Fruit fly (Drosophila melanogaster) whole organism, embryonic: Measurements from ENCODE around the gene CG43731.

ENCODE experiments used
- Atf6 ChIP-seq: fragments of 200-800 bp; sonication (Bioruptor generic); IDR thresholded peaks from 2 replicates; pipeline ENCODE4 v1.3.6; 2022; ENCODE audit warnings: missing biosample characterization, missing genetic modification characterization
- Awh ChIP-seq: fragments of 200-800 bp; sonication (Bioruptor generic); IDR thresholded peaks from 2 replicates; pipeline ENCODE4, ENCODE4 v1.3.6; 2022; ENCODE audit warnings: missing biosample characterization, missing genetic modification characterization
- Bgb ChIP-seq: fragments of 200-800 bp; sonication (Bioruptor generic); IDR thresholded peaks from 2 replicates; pipeline ENCODE4 v1.3.6; 2022; ENCODE audit warnings: missing biosample characterization, missing genetic modification characterization; ENCODE audit not compliant: partially characterized antibody
- CG10267 ChIP-seq: fragments of 200-800 bp; sonication (Bioruptor generic); optimal IDR thresholded peaks from 2 replicates; lab custom pipeline; 2018; ENCODE audit warnings: missing biosample characterization, mild to moderate bottlenecking, missing genetic modification characterization, moderate library complexity
- CG10979 ChIP-seq: fragments of 200-800 bp; sonication (Bioruptor generic); optimal IDR thresholded peaks from 2 replicates; lab custom pipeline; 2018; ENCODE audit warnings: missing biosample characterization, mild to moderate bottlenecking, missing genetic modification characterization, moderate library complexity
- CG13775 ChIP-seq: fragments of 200-800 bp; sonication (Bioruptor generic); optimal IDR thresholded peaks from 3 replicates; lab custom pipeline; 2017; ENCODE audit warnings: missing biosample characterization, mild to moderate bottlenecking, missing genetic modification characterization
- CG14965 ChIP-seq: fragments of 200-800 bp; sonication (Bioruptor generic); optimal IDR thresholded peaks from 2 replicates; lab custom pipeline; 2016; ENCODE audit warnings: missing biosample characterization, missing genetic modification characterization, borderline replicate concordance
- CG15601 ChIP-seq: fragments of 200-800 bp; sonication (Bioruptor generic); optimal IDR thresholded peaks from 3 replicates; lab custom pipeline; 2019; ENCODE audit warnings: missing biosample characterization, mild to moderate bottlenecking, missing genetic modification characterization, moderate library complexity
- CG15696 ChIP-seq: fragments of 200-800 bp; sonication (Bioruptor generic); optimal IDR thresholded peaks from 2 replicates; lab custom pipeline; 2019; ENCODE audit warnings: missing biosample characterization, mild to moderate bottlenecking, missing genetic modification characterization, moderate library complexity
- CG16779 ChIP-seq: fragments of 200-800 bp; sonication (Bioruptor generic); IDR thresholded peaks from 2 replicates; pipeline ENCODE4 v1.3.6; 2022; ENCODE audit warnings: missing biosample characterization, missing genetic modification characterization
- CG17568 ChIP-seq: fragments of 200-800 bp; sonication (Bioruptor generic); optimal IDR thresholded peaks from 2 replicates; lab custom pipeline; 2018; ENCODE audit warnings: missing biosample characterization, mild to moderate bottlenecking, missing genetic modification characterization, moderate library complexity
- CG17829 ChIP-seq: fragments of 200-800 bp; optimal IDR thresholded peaks from 2 replicates; lab custom pipeline; 2019; ENCODE audit warnings: missing biosample characterization, mild to moderate bottlenecking, missing genetic modification characterization, moderate library complexity
- CG18011 ChIP-seq: fragments of 200-800 bp; sonication (Bioruptor generic); optimal IDR thresholded peaks from 2 replicates; lab custom pipeline; 2017; ENCODE audit warnings: missing biosample characterization, missing genetic modification characterization, mild to moderate bottlenecking, moderate library complexity, missing genotype
- CG2199 ChIP-seq: fragments of 200-800 bp; sonication (Bioruptor generic); IDR thresholded peaks from 3 replicates; pipeline ENCODE4 v1.3.6; 2022; ENCODE audit warnings: missing biosample characterization, missing genetic modification characterization
- CG2712 ChIP-seq: fragments of 200-800 bp; optimal IDR thresholded peaks from 3 replicates; lab custom pipeline; 2019; ENCODE audit warnings: missing biosample characterization, mild to moderate bottlenecking, missing genetic modification characterization, moderate library complexity
- CG3838 ChIP-seq: fragments of 200-800 bp; sonication (Bioruptor generic); optimal IDR thresholded peaks from 3 replicates; lab custom pipeline; 2016; ENCODE audit warnings: missing biosample characterization, missing genetic modification characterization
- CG4404 ChIP-seq: fragments of 200-800 bp; sonication (Bioruptor generic); IDR thresholded peaks from 2 replicates; pipeline ENCODE4 v1.3.6; 2022; ENCODE audit warnings: missing biosample characterization, missing genetic modification characterization
- CG6791 ChIP-seq: fragments of 200-800 bp; sonication (Bioruptor generic); IDR thresholded peaks from 3 replicates; pipeline ENCODE4 v1.3.6; 2022; ENCODE audit warnings: missing biosample characterization, missing genetic modification characterization; ENCODE audit not compliant: partially characterized antibody
- CG7786 ChIP-seq: fragments of 200-800 bp; sonication (Bioruptor generic); optimal IDR thresholded peaks from 2 replicates; lab custom pipeline; 2016; ENCODE audit warnings: missing biosample characterization, missing genetic modification characterization
- CG8089 ChIP-seq: fragments of 200-800 bp; sonication (Bioruptor generic); optimal IDR thresholded peaks from 3 replicates; lab custom pipeline; 2016; ENCODE audit warnings: missing biosample characterization, missing genetic modification characterization
- Chrac-16 ChIP-seq: fragments of 200-800 bp; sonication (Bioruptor generic); optimal IDR thresholded peaks from 3 replicates; lab custom pipeline; 2016; ENCODE audit warnings: missing biosample characterization, missing genetic modification characterization
- CoRest ChIP-seq: fragments of 200-800 bp; sonication (Bioruptor generic); optimal IDR thresholded peaks from 3 replicates; lab custom pipeline; 2018; ENCODE audit warnings: missing biosample characterization, mild to moderate bottlenecking, missing genetic modification characterization, moderate library complexity
- Dbx ChIP-seq: fragments of 200-800 bp; sonication (Bioruptor generic); IDR thresholded peaks from 3 replicates; pipeline ENCODE4 v1.3.6; 2022; ENCODE audit warnings: missing biosample characterization, missing genetic modification characterization
- Drgx ChIP-seq: fragments of 200-800 bp; sonication (Bioruptor generic); IDR thresholded peaks from 2 replicates; pipeline ENCODE4 v1.3.6; 2022; ENCODE audit warnings: missing biosample characterization, missing genetic modification characterization
- Fer1 ChIP-seq: fragments of 200-800 bp; sonication (Bioruptor generic); optimal IDR thresholded peaks from 2 replicates; lab custom pipeline; 2017; ENCODE audit warnings: missing biosample characterization, mild to moderate bottlenecking, missing genetic modification characterization
- NFAT ChIP-seq: fragments of 200-800 bp; sonication (Bioruptor generic); IDR thresholded peaks from 2 replicates; pipeline ENCODE4 v1.3.6; 2022; ENCODE audit warnings: missing biosample characterization, missing genetic modification characterization
- Ptx1 ChIP-seq: fragments of 200-800 bp; sonication (Bioruptor generic); IDR thresholded peaks from 2 replicates; pipeline ENCODE4 v1.3.6; 2022; ENCODE audit warnings: missing biosample characterization, missing genetic modification characterization
- Stat92E ChIP-seq, 3 experiments: fragments of >200 bp in 2 of 3; fragments of 200-800 bp in 1 of 3; sonication (Bioruptor generic) in 1 of 3; optimal IDR thresholded peaks; 2 replicates each; lab custom pipeline; 2017 to 2019; ENCODE audit warnings: missing biosample characterization in 3 of 3, missing genetic modification characterization in 3 of 3, mild to moderate bottlenecking in 1 of 3, moderate library complexity in 1 of 3
- Xrp1 ChIP-seq: fragments of 200-800 bp; sonication (Bioruptor generic); IDR thresholded peaks from 2 replicates; pipeline ENCODE4 v1.3.6; 2022; ENCODE audit warnings: missing biosample characterization, missing genetic modification characterization
- caup ChIP-seq: fragments of 200-800 bp; sonication (Bioruptor generic); optimal IDR thresholded peaks from 3 replicates; lab custom pipeline; 2017; ENCODE audit warnings: missing biosample characterization, mild to moderate bottlenecking, missing genetic modification characterization, moderate library complexity; ENCODE audit not compliant: severe bottlenecking
- chinmo ChIP-seq: fragments of 200-800 bp; sonication (Bioruptor generic); IDR thresholded peaks from 4 replicates; pipeline ENCODE4 v1.3.6; 2022; ENCODE audit warnings: missing biosample characterization, missing genetic modification characterization; ENCODE audit not compliant: partially characterized antibody
- chm ChIP-seq: fragments of 200-800 bp; sonication (Bioruptor generic); IDR thresholded peaks from 2 replicates; pipeline ENCODE4 v1.3.6; 2022; ENCODE audit warnings: missing biosample characterization, missing genetic modification characterization
- croc ChIP-seq: fragments of 200-800 bp; sonication (Bioruptor generic); conservative IDR thresholded peaks from 3 replicates; pipeline ENCODE4 v1.3.6; 2022; ENCODE audit warnings: missing biosample characterization, missing genetic modification characterization
- dimm ChIP-seq: fragments of 200-800 bp; sonication (Bioruptor generic); IDR thresholded peaks from 2 replicates; pipeline ENCODE4 v1.3.6; 2022; ENCODE audit warnings: missing biosample characterization, missing genetic modification characterization
- dmrt99B ChIP-seq: fragments of 200-800 bp; sonication (Bioruptor generic); optimal IDR thresholded peaks from 2 replicates; lab custom pipeline; 2018; ENCODE audit warnings: missing biosample characterization, mild to moderate bottlenecking, missing genetic modification characterization, moderate library complexity
- eyg ChIP-seq: fragments of 200-800 bp; sonication (Bioruptor generic); optimal IDR thresholded peaks from 3 replicates; lab custom pipeline; 2016; ENCODE audit warnings: missing biosample characterization, missing genetic modification characterization
- grau ChIP-seq: fragments of 200-800 bp; optimal IDR thresholded peaks from 3 replicates; lab custom pipeline; 2019; ENCODE audit warnings: missing biosample characterization, mild to moderate bottlenecking, missing genetic modification characterization, moderate library complexity
- gsb-n ChIP-seq: fragments of 200-800 bp; sonication (Bioruptor generic); optimal IDR thresholded peaks from 3 replicates; lab custom pipeline; 2018; ENCODE audit warnings: missing biosample characterization, mild to moderate bottlenecking, missing genetic modification characterization
- inv ChIP-seq: fragments of 200-800 bp; sonication (Bioruptor generic); IDR thresholded peaks from 2 replicates; pipeline ENCODE4 v1.3.6; 2022; ENCODE audit warnings: missing biosample characterization, missing genetic modification characterization; ENCODE audit not compliant: partially characterized antibody
- lbe ChIP-seq: fragments of 200-800 bp; sonication (Bioruptor generic); optimal IDR thresholded peaks from 2 replicates; lab custom pipeline; 2016; ENCODE audit warnings: missing biosample characterization, mild to moderate bottlenecking, missing genetic modification characterization
- lilli ChIP-seq: fragments of 200-800 bp; sonication (Bioruptor generic); optimal IDR thresholded peaks from 3 replicates; lab custom pipeline; 2016; ENCODE audit warnings: missing biosample characterization, missing genetic modification characterization
- lola ChIP-seq, 3 experiments: fragments of >200 bp in 2 of 3; fragments of 200-800 bp in 1 of 3; sonication (Bioruptor generic) in 1 of 3; optimal IDR thresholded peaks; 2 replicates each; lab custom pipeline; 2017 to 2019; ENCODE audit warnings: missing biosample characterization in 3 of 3, missing genetic modification characterization in 3 of 3, mild to moderate bottlenecking in 1 of 3, moderate library complexity in 1 of 3
- prd ChIP-seq, 3 experiments: fragments of >200 bp in 2 of 3; fragments of 200-800 bp in 1 of 3; sonication (Bioruptor generic) in 1 of 3; optimal IDR thresholded peaks in 2 of 3; IDR thresholded peaks in 1 of 3; 2 replicates in 2 of 3; 3 replicates in 1 of 3; pipeline versions ENCODE4 v1.3.6 to Lab custom; 2017 to 2022; ENCODE audit warnings: missing biosample characterization in 1 of 3, missing genetic modification characterization in 1 of 3
- repo ChIP-seq: fragments of 200-800 bp; sonication (Bioruptor generic); optimal IDR thresholded peaks from 2 replicates; lab custom pipeline; 2016; ENCODE audit warnings: missing biosample characterization, missing genetic modification characterization
- tll ChIP-seq, 2 experiments: fragments of 200-800 bp in 1 of 2; fragments of >200 bp in 1 of 2; sonication (Bioruptor generic) in 1 of 2; optimal IDR thresholded peaks; 2 replicates each; lab custom pipeline; 2017 to 2019; ENCODE audit warnings: missing biosample characterization in 2 of 2, missing genetic modification characterization in 2 of 2, mild to moderate bottlenecking in 1 of 2, moderate library complexity in 1 of 2
- tna ChIP-seq: fragments of 200-800 bp; sonication (Bioruptor generic); IDR thresholded peaks from 2 replicates; pipeline ENCODE4 v1.3.6; 2022; ENCODE audit warnings: missing biosample characterization, missing genetic modification characterization; ENCODE audit not compliant: partially characterized antibody
- unpg ChIP-seq: fragments of 200-800 bp; sonication (Bioruptor generic); optimal IDR thresholded peaks from 3 replicates; lab custom pipeline; 2018; ENCODE audit warnings: missing biosample characterization, mild to moderate bottlenecking, missing genetic modification characterization, moderate library complexity
- zf30C ChIP-seq: fragments of 200-800 bp; sonication (Bioruptor generic); optimal IDR thresholded peaks from 3 replicates; lab custom pipeline; 2018; ENCODE audit warnings: missing biosample characterization, mild to moderate bottlenecking, missing genetic modification characterization

CG43731 gene

dm6 chr2L:19136735-19137134, 34.9 kb downstream of the CG43731 start (continued):
- no peak for TF ChIP-seq prd (optimal IDR thresholded peaks at IDR 0.05; lab: Kevin White, UChicago)
- peak; percentile 46; the same call in 2 of the 3 replicates for TF ChIP-seq prd (GFP tag; IDR thresholded peaks at IDR 0.05; lab: Robert Waterston, UW)
- no peak for TF ChIP-seq Fer1 (GFP tag; lab: Kevin White, UChicago)
- no peak for TF ChIP-seq CG18011 (GFP tag; lab: Kevin White, UChicago)
- peak; percentile 49 for TF ChIP-seq CG17568 (GFP tag; lab: Kevin White, UChicago)
- TF ChIP-seq CG14965 (GFP tag; lab: Kevin White, UChicago): no peak
- no peak for TF ChIP-seq Atf6
- TF ChIP-seq Stat92E (GFP tag; optimal IDR thresholded peaks at IDR 0.05; lab: Kevin White, UChicago): no peak
- peak; percentile 60 for TF ChIP-seq CG17829
- TF ChIP-seq CG15601: no peak
- TF ChIP-seq CG10267 (tag; lab: Kevin White, UChicago): peak; percentile 46
- TF ChIP-seq CG7786 (GFP tag; lab: Kevin White, UChicago): no peak
- TF ChIP-seq tna (GFP tag; lab: Robert Waterston, UW): no peak
- TF ChIP-seq CG13775: peak; percentile 33
- no peak for TF ChIP-seq CG16779
- TF ChIP-seq CG4404 (GFP tag; lab: Robert Waterston, UW): peak; percentile 50; the same call in 1 of the 2 replicates
- TF ChIP-seq CG2712 (tag; lab: Kevin White, UChicago): peak; percentile 71
- no peak for TF ChIP-seq dimm (GFP tag; lab: Robert Waterston, UW)
- no peak for TF ChIP-seq Dbx (GFP tag; lab: Robert Waterston, UW)
- peak; percentile 22 for TF ChIP-seq dmrt99B (tag; lab: Kevin White, UChicago)
- no peak for TF ChIP-seq lilli
- TF ChIP-seq gsb-n: peak; percentile 42
- TF ChIP-seq Chrac-16 (GFP tag; lab: Kevin White, UChicago): peak; percentile 49
- no peak for TF ChIP-seq eyg (GFP tag; lab: Kevin White, UChicago)
- no peak for TF ChIP-seq tll (GFP tag; optimal IDR thresholded peaks at IDR 0.05; lab: Kevin White, UChicago)
- peak in 1 of 3 experiments; percentile 80 for TF ChIP-seq lola (GFP tag; optimal IDR thresholded peaks at IDR 0.05; lab: Kevin White, UChicago)
- no peak for TF ChIP-seq Ptx1
- TF ChIP-seq CG15696 (tag; lab: Kevin White, UChicago): peak; percentile 74
- no peak for TF ChIP-seq inv (GFP tag; lab: Robert Waterston, UW)
- 0 out of 2 replicates have a peak, but pooled peaks have one; percentile 27 for TF ChIP-seq chm (GFP tag; lab: Robert Waterston, UW)
- TF ChIP-seq CG10979 (tag; lab: Kevin White, UChicago): peak; percentile 73
- no peak for TF ChIP-seq caup (GFP tag; lab: Kevin White, UChicago)
- TF ChIP-seq lbe: peak; percentile 86
- TF ChIP-seq CG2199 (GFP tag; lab: Robert Waterston, UW): 0 out of 3 replicates have a peak, but pooled peaks have one; percentile 47
- TF ChIP-seq chinmo (GFP tag; lab: Robert Waterston, UW): 0 out of 4 replicates have a peak, but pooled peaks have one; percentile 33
- TF ChIP-seq Xrp1 (GFP tag; lab: Robert Waterston, UW): peak; percentile 49; the same call in 1 of the 2 replicates
- TF ChIP-seq Bgb: no peak
- TF ChIP-seq croc: peak; percentile 22; the same call in 1 of the 3 replicates
- no peak for TF ChIP-seq CG8089
- no peak for TF ChIP-seq CG3838
- no peak for TF ChIP-seq CG6791
- TF ChIP-seq grau: peak; percentile 22
- TF ChIP-seq zf30C (GFP tag; lab: Kevin White, UChicago): peak; percentile 96
- peak; percentile 33 for TF ChIP-seq CoRest (tag; lab: Kevin White, UChicago)
- no peak for TF ChIP-seq Awh (GFP tag; lab: Robert Waterston, UW)
- peak; percentile 49 for TF ChIP-seq Drgx
- peak; percentile 37 for TF ChIP-seq unpg (GFP tag; lab: Kevin White, UChicago)
- TF ChIP-seq repo (GFP tag; lab: Kevin White, UChicago): no peak
- TF ChIP-seq NFAT (GFP tag; lab: Robert Waterston, UW): no peak
